Fruit fly (Drosophila melanogaster): ENCODE results near the gene La.

Gene La

dm6 chr2L:20326317-20326716 is 23.5 kb downstream of the La start (continued):
- TF ChIP-seq dmrt99B (tag; optimal IDR thresholded peaks at IDR 0.05) (peak; percentile 82), pho (GFP tag; optimal IDR thresholded peaks at IDR 0.05) (no peak), HLH4C (GFP tag; IDR thresholded peaks at IDR 0.05; ENCODE audit: partially characterized antibody) (no peak), pita (GFP tag; optimal IDR thresholded peaks at IDR 0.05) (no peak), cwo (GFP tag; optimal IDR thresholded peaks at IDR 0.05) (peak; percentile 76), insv (GFP tag; optimal IDR thresholded peaks at IDR 0.05) (no peak), CG34376 (GFP tag; optimal IDR thresholded peaks at IDR 0.05) (no peak), CG11456 (GFP tag; IDR thresholded peaks at IDR 0.05) (no peak), esg (GFP tag; conservative IDR thresholded peaks at IDR 0.05) (peak; percentile 49; the same call in 1 of the 2 replicates), CG17385 (GFP tag; optimal IDR thresholded peaks at IDR 0.05) (peak; percentile 13), Six4 (GFP tag; optimal IDR thresholded peaks at IDR 0.05) (peak; percentile 73), CG12071 (GFP tag; optimal IDR thresholded peaks at IDR 0.05) (peak; percentile 79), p53 (GFP tag; optimal IDR thresholded peaks at IDR 0.05) (no peak), Opbp (GFP tag; IDR thresholded peaks at IDR 0.05; ENCODE audit: partially characterized antibody) (no peak), CG7556 (GFP tag; optimal IDR thresholded peaks at IDR 0.05) (peak; percentile 48), CG7271 (tag; optimal IDR thresholded peaks at IDR 0.05) (peak; percentile 53), Oli (tag; optimal IDR thresholded peaks at IDR 0.05) (peak; percentile 64), CG1233 (GFP tag; optimal IDR thresholded peaks at IDR 0.05) (peak; percentile 70), Sin3A (optimal IDR thresholded peaks at IDR 0.05) (no peak), ash1 (GFP tag; optimal IDR thresholded peaks at IDR 0.05) (no peak), CG1529 (GFP tag; optimal IDR thresholded peaks at IDR 0.05) (peak; percentile 47), CG12155 (GFP tag; optimal IDR thresholded peaks at IDR 0.05) (peak; percentile 31), CG13775 (GFP tag; optimal IDR thresholded peaks at IDR 0.05) (peak; percentile 19), CG10267 (tag; optimal IDR thresholded peaks at IDR 0.05) (peak; percentile 60), CG18262 (tag; optimal IDR thresholded peaks at IDR 0.05) (peak; percentile 89), CG1602 (GFP tag; optimal IDR thresholded peaks at IDR 0.05) (peak; percentile 22), Dip3 (GFP tag; optimal IDR thresholded peaks at IDR 0.05) (no peak), CG10431 (GFP tag; optimal IDR thresholded peaks at IDR 0.05) (no peak), pan (optimal IDR thresholded peaks at IDR 0.05) (no peak), pan (GFP tag; optimal IDR thresholded peaks at IDR 0.05 in 1 of 2, IDR thresholded peaks at IDR 0.05 in 1 of 2) (peak in 1 of 2 experiments; percentile 91), jumu (GFP tag; optimal IDR thresholded peaks at IDR 0.05) (peak; percentile 55), Doc3 (GFP tag; IDR thresholded peaks at IDR 0.05; ENCODE audit: partially characterized antibody) (no peak), MESR4 (GFP tag; optimal IDR thresholded peaks at IDR 0.05) (no peak), gsb (GFP tag; IDR thresholded peaks at IDR 0.05) (peak; percentile 60; the same call in 1 of the 2 replicates), Drgx (GFP tag; IDR thresholded peaks at IDR 0.05) (peak; percentile 95), CG7987 (GFP tag; optimal IDR thresholded peaks at IDR 0.05) (peak; percentile 34), CG17829 (tag; optimal IDR thresholded peaks at IDR 0.05) (peak; percentile 81), CG10462 (GFP tag; optimal IDR thresholded peaks at IDR 0.05) (peak; percentile 25), Jarid2 (GFP tag; optimal IDR thresholded peaks at IDR 0.05) (peak; percentile 53), scrt (GFP tag; optimal IDR thresholded peaks at IDR 0.05) (peak; percentile 70), CG17802 (tag; optimal IDR thresholded peaks at IDR 0.05) (peak; percentile 46), maf-S (GFP tag; optimal IDR thresholded peaks at IDR 0.05) (no peak), CG3407 (GFP tag; optimal IDR thresholded peaks at IDR 0.05) (peak; percentile 36), oc (tag; optimal IDR thresholded peaks at IDR 0.05) (peak; percentile 29), ci (GFP tag; IDR thresholded peaks at IDR 0.05) (peak; percentile 76; the same call in 2 of the 3 replicates), Hand (GFP tag; optimal IDR thresholded peaks at IDR 0.05) (no peak), CG32532 (GFP tag; IDR thresholded peaks at IDR 0.05) (peak; percentile 86), CG4707 (GFP tag; optimal IDR thresholded peaks at IDR 0.05) (peak; percentile 52), Med (GFP tag) (peak; percentile 96), CG4328 (GFP tag; optimal IDR thresholded peaks at IDR 0.05) (no peak), CG2875 (GFP tag; optimal IDR thresholded peaks at IDR 0.05) (peak; percentile 53)

Measured in whole organism, embryonic.